Fruit fly (Drosophila melanogaster): ENCODE results near the gene CG9902.

CG9902 gene

dm6 chrX:16552567-16552966 is 5.2 kb upstream of the CG9902 start (continued):
- TF ChIP-seq Dad (GFP tag; optimal IDR thresholded peaks at IDR 0.05) (no peak), Usf (GFP tag; optimal IDR thresholded peaks at IDR 0.05) (peak; percentile 53), zen (tag; optimal IDR thresholded peaks at IDR 0.05) (peak; percentile 58), Spps (tag; optimal IDR thresholded peaks at IDR 0.05) (peak; percentile 59), pnt (GFP tag; optimal IDR thresholded peaks at IDR 0.05) (peak; percentile 47), Fer3 (tag; optimal IDR thresholded peaks at IDR 0.05) (peak; percentile 83), CG8089 (GFP tag; optimal IDR thresholded peaks at IDR 0.05) (peak; percentile 23), Neu2 (GFP tag; optimal IDR thresholded peaks at IDR 0.05; ENCODE audit: borderline replicate concordance) (no peak), Max (GFP tag; optimal IDR thresholded peaks at IDR 0.05) (peak; percentile 48), fd96Cb (tag; optimal IDR thresholded peaks at IDR 0.05) (peak; percentile 82), CoRest (tag; optimal IDR thresholded peaks at IDR 0.05) (peak; percentile 85), gcm (GFP tag; optimal IDR thresholded peaks at IDR 0.05) (peak; percentile 72), CG7271 (tag; optimal IDR thresholded peaks at IDR 0.05) (no peak), CG2199 (GFP tag; IDR thresholded peaks at IDR 0.05) (no peak), CG12659 (GFP tag; optimal IDR thresholded peaks at IDR 0.05) (peak; percentile 81), Dip3 (GFP tag; optimal IDR thresholded peaks at IDR 0.05) (peak; percentile 39), TFAM (GFP tag; optimal IDR thresholded peaks at IDR 0.05) (no peak), Lim3 (GFP tag; IDR thresholded peaks at IDR 0.05) (no peak), CG6175 (GFP tag; IDR thresholded peaks at IDR 0.05) (no peak), HLHmδ (GFP tag; optimal IDR thresholded peaks at IDR 0.05) (no peak), ase (GFP tag; IDR thresholded peaks at IDR 0.05) (peak; percentile 67), CG4424 (GFP tag; optimal IDR thresholded peaks at IDR 0.05) (peak; percentile 76), B-H1 (GFP tag; IDR thresholded peaks at IDR 0.05) (peak; percentile 58), CG12942 (GFP tag; optimal IDR thresholded peaks at IDR 0.05) (peak; percentile 70), maf-S (GFP tag; optimal IDR thresholded peaks at IDR 0.05) (peak; percentile 40), Eip74EF (GFP tag; optimal IDR thresholded peaks at IDR 0.05) (peak in 1 of 2 experiments; percentile 79), NC2β (GFP tag; optimal IDR thresholded peaks at IDR 0.05) (peak; percentile 50), crc (GFP tag; optimal IDR thresholded peaks at IDR 0.05) (peak; percentile 47), CG32532 (GFP tag; IDR thresholded peaks at IDR 0.05) (peak; percentile 80; the same call in 1 of the 2 replicates), CG4404 (GFP tag; IDR thresholded peaks at IDR 0.05) (peak; percentile 39), rib (GFP tag; IDR thresholded peaks at IDR 0.05) (peak; percentile 39), nau (GFP tag; optimal IDR thresholded peaks at IDR 0.05) (peak; percentile 80), grn (GFP tag; optimal IDR thresholded peaks at IDR 0.05) (peak; percentile 95), prd (optimal IDR thresholded peaks at IDR 0.05) (no peak), prd (GFP tag; IDR thresholded peaks at IDR 0.05) (peak; percentile 66; the same call in 2 of the 3 replicates), croc (GFP tag; conservative IDR thresholded peaks at IDR 0.05) (peak; percentile 32; the same call in 1 of the 3 replicates), nerfin-1 (tag; optimal IDR thresholded peaks at IDR 0.05) (peak; percentile 32), CG9817 (tag; optimal IDR thresholded peaks at IDR 0.05) (peak; percentile 53), CG3847 (GFP tag; IDR thresholded peaks at IDR 0.05) (peak; percentile 68), zf30C (GFP tag; optimal IDR thresholded peaks at IDR 0.05) (peak; percentile 89), Sox102F (GFP tag; optimal IDR thresholded peaks at IDR 0.05) (peak; percentile 87), CG7745 (tag; optimal IDR thresholded peaks at IDR 0.05) (peak; percentile 25), CG17359 (tag; optimal IDR thresholded peaks at IDR 0.05) (peak; percentile 89), trh (GFP tag; optimal IDR thresholded peaks at IDR 0.05) (peak; percentile 20), CG18262 (tag; optimal IDR thresholded peaks at IDR 0.05) (peak; percentile 88), CG7556 (GFP tag; optimal IDR thresholded peaks at IDR 0.05) (peak; percentile 89), ewg (GFP tag; optimal IDR thresholded peaks at IDR 0.05) (peak; percentile 49), Sry-β (GFP tag; optimal IDR thresholded peaks at IDR 0.05) (no peak), CG31441 (GFP tag; IDR thresholded peaks at IDR 0.05) (peak; percentile 88), CG1602 (GFP tag; optimal IDR thresholded peaks at IDR 0.05) (peak; percentile 79), CG17829 (tag; optimal IDR thresholded peaks at IDR 0.05) (peak; percentile 84)
